Fruit fly (Drosophila melanogaster) S2 (cell line): ENCODE results near the gene Spn75F.

Experiments used
- CG8478 ChIP-seq: fragments of >200 bp; optimal IDR thresholded peaks from 2 replicates; lab custom pipeline; 2018
- CTCF ChIP-seq, 2 experiments: fragments of >200 bp; optimal IDR thresholded peaks; 2 replicates each; lab custom pipeline; 2018

DNA sequence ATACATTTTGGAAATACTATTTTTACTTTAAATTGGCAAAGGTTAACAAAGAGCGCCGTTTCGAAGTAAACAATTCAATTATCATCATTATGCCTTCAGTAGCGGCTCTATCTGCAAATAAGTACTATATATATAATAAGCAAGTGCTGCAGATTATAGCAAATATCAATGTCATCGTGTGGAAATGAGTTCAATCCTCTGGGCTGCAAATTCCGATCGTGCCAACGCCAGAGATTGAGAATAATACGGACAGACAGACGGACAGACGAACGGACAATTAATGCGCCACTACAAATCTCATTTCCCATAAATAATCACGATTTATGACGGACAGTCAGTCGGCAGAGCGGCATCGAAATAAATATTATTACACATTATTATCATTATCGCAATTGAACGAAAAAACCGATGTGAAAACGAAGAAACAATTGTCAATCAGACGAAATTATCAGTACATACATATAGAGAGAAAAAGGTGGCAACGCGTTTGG is 44.8 kb upstream of the Spn75F start:
- no peak for TF ChIP-seq CG8478 (lab: Kevin White, UChicago)
- no peak for TF ChIP-seq CTCF (optimal IDR thresholded peaks at IDR 0.05; lab: Kevin White, UChicago)
